Worm (Caenorhabditis elegans): ENCODE data around the gene W03H9.2.

Gene W03H9.2

DNA sequence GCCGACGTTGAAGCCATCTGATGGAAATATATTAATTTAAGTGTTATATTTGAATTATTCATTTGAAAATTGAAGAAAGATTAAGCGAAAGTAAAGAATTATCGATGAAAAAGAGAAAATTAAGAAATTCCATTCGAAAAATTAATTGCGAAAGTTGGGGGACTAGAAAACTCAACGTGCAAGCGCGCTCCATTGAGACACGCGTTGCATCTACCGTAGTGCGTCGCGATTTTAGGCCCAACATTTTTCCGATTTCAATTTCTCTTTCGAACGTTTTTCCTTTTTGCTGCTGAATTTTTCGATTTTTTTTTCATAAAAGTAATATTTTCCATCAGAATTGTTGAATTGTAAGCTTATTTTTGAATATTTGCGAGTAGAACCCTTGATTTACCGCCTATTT is 10.7 kb upstream of the W03H9.2 start, which contains the start of gene Y48B6A.1 (continued):
- TF ChIP-seq snpc-4 (GFP tag; optimal IDR thresholded peaks at IDR 0.05) = peak; percentile 49
- TF ChIP-seq snpc-4 (tag; optimal IDR thresholded peaks at IDR 0.05) = peak; percentile 73 to 90 (median 78)
- 0 out of 2 replicates have a peak, but pooled peaks have one; percentile 20 for TF ChIP-seq C17E4.6 (GFP tag; IDR thresholded peaks at IDR 0.05)
- peak; percentile 52 for TF ChIP-seq him-1 (tag; optimal IDR thresholded peaks at IDR 0.05)
- TF ChIP-seq C06A6.2 (GFP tag; conservative IDR thresholded peaks at IDR 0.05) = no peak; the same call in 1 of the 2 replicates
- no peak for TF ChIP-seq ZK185.1 (tag; optimal IDR thresholded peaks at IDR 0.05; ENCODE audit: poor library complexity, severe bottlenecking)
- TF ChIP-seq hlh-26 (GFP tag; conservative IDR thresholded peaks at IDR 0.05) = no peak
- no peak for TF ChIP-seq T07F8.4 (tag; optimal IDR thresholded peaks at IDR 0.05)
- TF ChIP-seq K12H6.12 (tag; optimal IDR thresholded peaks at IDR 0.05) = peak; percentile 91
- TF ChIP-seq Y56A3A.18 (GFP tag; IDR thresholded peaks at IDR 0.05) = 0 out of 2 replicates have a peak, but pooled peaks have one; percentile 23
- TF ChIP-seq Y95B8A.8 (GFP tag; IDR thresholded peaks at IDR 0.05) = peak; percentile 91
- TF ChIP-seq nfya-2 (GFP tag; IDR thresholded peaks at IDR 0.05) = no peak
- no peak for TF ChIP-seq mes-4 (tag; optimal IDR thresholded peaks at IDR 0.05)
- TF ChIP-seq dpl-1 (GFP tag; optimal IDR thresholded peaks at IDR 0.05) = peak; percentile 65
- no peak for TF ChIP-seq egl-18 (GFP tag; IDR thresholded peaks at IDR 0.05)
- no peak for TF ChIP-seq ceh-58 (GFP tag; IDR thresholded peaks at IDR 0.05)
- no peak for TF ChIP-seq akir-1 (GFP tag; optimal IDR thresholded peaks at IDR 0.05)
- TF ChIP-seq hsf-1 (GFP tag; IDR thresholded peaks at IDR 0.05) = peak; percentile 49; the same call in 1 of the 2 replicates
- peak; percentile 93 for TF ChIP-seq unc-130 (GFP tag; optimal IDR thresholded peaks at IDR 0.05)
- peak; percentile 89 for TF ChIP-seq athp-1 (tag; optimal IDR thresholded peaks at IDR 0.05)
- no peak for TF ChIP-seq mxl-1 (tag; optimal IDR thresholded peaks at IDR 0.05)
- peak; percentile 91 for TF ChIP-seq let-526 (GFP tag; IDR thresholded peaks at IDR 0.05)
- TF ChIP-seq B0336.3 (GFP tag; IDR thresholded peaks at IDR 0.05) = peak; percentile 62; the same call in 1 of the 2 replicates
- peak; percentile 98 for TF ChIP-seq attf-5 (GFP tag; optimal IDR thresholded peaks at IDR 0.05)
- peak; percentile 80; the same call in 1 of the 2 replicates for TF ChIP-seq bed-2 (GFP tag; IDR thresholded peaks at IDR 0.05)
- peak; percentile 69; the same call in 1 of the 2 replicates for TF ChIP-seq lag-1 (GFP tag; IDR thresholded peaks at IDR 0.05)
- TF ChIP-seq ets-4 (GFP tag; optimal IDR thresholded peaks at IDR 0.05) = no peak
- TF ChIP-seq sdz-38 (tag; optimal IDR thresholded peaks at IDR 0.05) = no peak
- no peak for TF ChIP-seq F57C9.4 (tag; optimal IDR thresholded peaks at IDR 0.05)
- no peak for TF ChIP-seq lsy-27 (tag; optimal IDR thresholded peaks at IDR 0.05; ENCODE audit: borderline replicate concordance, insufficient read depth)
- TF ChIP-seq ztf-26 (tag; optimal IDR thresholded peaks at IDR 0.05) = peak; percentile 56

ce11 chrII:14152274-14152673 is 8.6 kb upstream of the W03H9.2 start:
- TF ChIP-seq egrh-3 (GFP tag; IDR thresholded peaks at IDR 0.05) (peak; percentile 62; the same call in 1 of the 2 replicates), zfh-2 (GFP tag; conservative IDR thresholded peaks at IDR 0.05) (peak; percentile 80), mes-4 (tag; optimal IDR thresholded peaks at IDR 0.05) (no peak)

- no peak for TF ChIP-seq let-607 (tag; optimal IDR thresholded peaks at IDR 0.05)
- no peak for TF ChIP-seq attf-3 (GFP tag; conservative IDR thresholded peaks at IDR 0.05)
- TF ChIP-seq F49E8.2 (tag; optimal IDR thresholded peaks at IDR 0.05; ENCODE audit: insufficient read depth) = no peak
- TF ChIP-seq bed-1 (GFP tag; IDR thresholded peaks at IDR 0.05) = no peak
- TF ChIP-seq athp-1 (tag; optimal IDR thresholded peaks at IDR 0.05) = no peak
- TF ChIP-seq T07F8.4 (tag; optimal IDR thresholded peaks at IDR 0.05) = no peak
- no peak for TF ChIP-seq F37B4.10 (GFP tag; IDR thresholded peaks at IDR 0.05)
- no peak for TF ChIP-seq dpff-1 (tag; optimal IDR thresholded peaks at IDR 0.05)
- TF ChIP-seq cebp-1 (GFP tag; IDR thresholded peaks at IDR 0.05) = no peak
- TF ChIP-seq cebp-1 (tag; optimal IDR thresholded peaks at IDR 0.05) = no peak
- TF ChIP-seq B0261.1 (tag; optimal IDR thresholded peaks at IDR 0.05) = no peak
These were observed 6.4 kb upstream of the W03H9.2 start, which contains the start of gene W03H9.1 for ce11 chrII:14150031-14150430. Gene W03H9.1, minus strand, starts transcription at chrII:14150131.

Measured in whole organism, young adult.